Fruit fly (Drosophila melanogaster): Measurements from ENCODE around the gene ru.
A peak's percentile ranks its signal among the peaks of the same experiment; 100 is the strongest.

ru gene

DNA sequence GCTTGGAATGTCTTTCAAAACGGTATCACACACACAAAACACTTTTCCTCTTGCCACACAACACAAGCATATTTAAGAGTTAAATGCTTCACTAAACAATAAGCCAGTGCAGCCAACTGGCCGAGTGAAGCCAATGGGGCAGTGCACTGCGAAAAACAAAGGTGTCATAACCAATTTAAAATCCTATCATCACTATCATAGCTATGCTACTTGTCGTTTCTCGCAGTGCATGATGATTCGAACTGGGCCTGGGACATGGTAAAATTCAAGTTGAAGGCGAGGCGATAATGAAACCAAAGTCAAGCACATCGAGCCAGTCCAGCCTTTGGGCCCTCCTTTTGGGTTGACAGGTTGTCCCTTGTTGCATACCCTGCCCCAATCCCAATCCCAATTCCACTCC is 48.4 kb downstream of the ru start (continued):
- TF ChIP-seq phol (tag; optimal IDR thresholded peaks at IDR 0.05) (peak; percentile 19), CG3407 (GFP tag; optimal IDR thresholded peaks at IDR 0.05) (no peak), bsh (GFP tag; optimal IDR thresholded peaks at IDR 0.05) (peak in 1 of 2 experiments; percentile 17), CG7372 (GFP tag; IDR thresholded peaks at IDR 0.05) (no peak), dimm (GFP tag; IDR thresholded peaks at IDR 0.05) (0 out of 2 replicates have a peak, but pooled peaks have one; percentile 16), cwo (GFP tag; optimal IDR thresholded peaks at IDR 0.05) (no peak), prd (optimal IDR thresholded peaks at IDR 0.05) (no peak), prd (GFP tag; IDR thresholded peaks at IDR 0.05) (no peak), CG18262 (tag; optimal IDR thresholded peaks at IDR 0.05) (peak; percentile 37), CG1603 (tag; optimal IDR thresholded peaks at IDR 0.05) (peak; percentile 28), sens-2 (GFP tag; IDR thresholded peaks at IDR 0.05) (no peak), Opbp (GFP tag; IDR thresholded peaks at IDR 0.05; ENCODE audit: partially characterized antibody) (no peak), Sox100B (GFP tag; optimal IDR thresholded peaks at IDR 0.05) (no peak)

DNA sequence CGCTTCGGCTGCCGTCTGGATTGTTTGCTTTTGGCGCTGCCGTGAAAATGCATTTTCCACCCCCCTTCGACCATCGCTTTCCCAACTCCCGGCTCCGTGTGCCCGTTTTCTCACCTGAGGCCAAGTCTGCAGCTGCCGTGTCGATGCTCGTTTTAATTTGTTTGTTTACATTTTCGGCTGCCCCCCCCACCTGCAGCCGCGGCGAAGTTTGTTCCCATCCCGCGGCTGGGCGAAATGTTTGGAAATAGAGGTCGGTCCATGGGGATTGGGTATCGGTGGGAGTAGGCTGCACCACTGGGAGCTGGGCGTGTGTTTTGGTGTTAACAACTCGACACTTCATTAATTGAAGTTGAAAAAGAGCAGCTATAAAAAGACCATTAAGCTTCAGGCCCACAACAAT is 49.5 kb downstream of the ru start:
- TF ChIP-seq CG3065 (GFP tag; optimal IDR thresholded peaks at IDR 0.05) (no peak), Hey (tag; optimal IDR thresholded peaks at IDR 0.05) (no peak), sima (GFP tag; optimal IDR thresholded peaks at IDR 0.05) (no peak), da (GFP tag; optimal IDR thresholded peaks at IDR 0.05) (peak; percentile 19), Ets65A (GFP tag) (peak; percentile 88), CG32767 (GFP tag; IDR thresholded peaks at IDR 0.05) (0 out of 2 replicates have a peak, but pooled peaks have one; percentile 16), Bteb2 (GFP tag; optimal IDR thresholded peaks at IDR 0.05) (no peak), Ets97D (GFP tag; optimal IDR thresholded peaks at IDR 0.05) (no peak), YL-1 (GFP tag; optimal IDR thresholded peaks at IDR 0.05) (no peak), sens (GFP tag) (no peak), ewg (GFP tag; optimal IDR thresholded peaks at IDR 0.05) (no peak), pho (GFP tag; optimal IDR thresholded peaks at IDR 0.05) (no peak), dati (GFP tag; IDR thresholded peaks at IDR 0.05) (no peak), CG2875 (GFP tag; optimal IDR thresholded peaks at IDR 0.05) (peak; percentile 25), sug (tag; optimal IDR thresholded peaks at IDR 0.05) (no peak), CG16863 (GFP tag; optimal IDR thresholded peaks at IDR 0.05) (peak; percentile 10), Scr (GFP tag; IDR thresholded peaks at IDR 0.05; ENCODE audit: partially characterized antibody) (no peak), ash1 (GFP tag; optimal IDR thresholded peaks at IDR 0.05) (no peak), ci (GFP tag; IDR thresholded peaks at IDR 0.05) (0 out of 3 replicates have a peak, but pooled peaks have one; percentile 15), ttk (GFP tag; IDR thresholded peaks at IDR 0.05) (no peak), bbx (GFP tag; IDR thresholded peaks at IDR 0.05; ENCODE audit: partially characterized antibody) (no peak), Usf (GFP tag; optimal IDR thresholded peaks at IDR 0.05) (no peak), peb (GFP tag; IDR thresholded peaks at IDR 0.05) (no peak), cwo (GFP tag; optimal IDR thresholded peaks at IDR 0.05) (no peak), repo (GFP tag; optimal IDR thresholded peaks at IDR 0.05) (no peak), gcm (GFP tag; optimal IDR thresholded peaks at IDR 0.05) (no peak), CG34376 (GFP tag; optimal IDR thresholded peaks at IDR 0.05) (no peak), bowl (GFP tag; IDR thresholded peaks at IDR 0.05) (no peak), mirr (GFP tag; optimal IDR thresholded peaks at IDR 0.05) (no peak), CG13123 (GFP tag; optimal IDR thresholded peaks at IDR 0.05) (no peak), D19A (tag; optimal IDR thresholded peaks at IDR 0.05) (no peak), CG17186 (GFP tag; optimal IDR thresholded peaks at IDR 0.05) (no peak), Med (GFP tag) (peak; percentile 71), sr (GFP tag; IDR thresholded peaks at IDR 0.05) (0 out of 3 replicates have a peak, but pooled peaks have one; percentile 6), CG12769 (tag; optimal IDR thresholded peaks at IDR 0.05) (peak; percentile 21), crol (GFP tag; IDR thresholded peaks at IDR 0.05) (peak; percentile 75), fd64A (GFP tag; optimal IDR thresholded peaks at IDR 0.05) (peak; percentile 53)

Data from whole organism, embryonic.